Fruit fly (Drosophila melanogaster) whole organism, wandering third instar larva: Measurements from ENCODE around the gene Eaat2.

Experiments used
- CG32264 ChIP-seq: fragments of 200-800 bp; sonication (Bioruptor generic); optimal IDR thresholded peaks from 2 replicates; lab custom pipeline; 2016; ENCODE audit warnings: missing biosample characterization, missing genetic modification characterization
- CG9705 ChIP-seq: fragments of 200-800 bp; sonication (Bioruptor generic); optimal IDR thresholded peaks from 2 replicates; lab custom pipeline; 2018; ENCODE audit warnings: missing biosample characterization, mild to moderate bottlenecking, missing genetic modification characterization
- CrebA ChIP-seq: fragments of 200-800 bp; sonication (Bioruptor generic); optimal IDR thresholded peaks from 2 replicates; lab custom pipeline; 2016; ENCODE audit warnings: missing biosample characterization, mild to moderate bottlenecking, missing genetic modification characterization, borderline replicate concordance
- Dfd ChIP-seq: fragments of >200 bp; optimal IDR thresholded peaks from 2 replicates; lab custom pipeline; 2017; ENCODE audit warnings: missing biosample characterization, missing genetic modification characterization
- Dif ChIP-seq: fragments of 200-275, 200-300 bp; sonication (Bioruptor generic); optimal IDR thresholded peaks from 2 replicates; lab custom pipeline; 2018; ENCODE audit warnings: missing biosample characterization, missing genetic modification characterization; ENCODE audit not compliant: partially characterized antibody
- GATAd ChIP-seq: sonication (Bioruptor generic); optimal IDR thresholded peaks from 2 replicates; lab custom pipeline; 2016; ENCODE audit warnings: missing biosample characterization, missing genetic modification characterization
- HLH106 ChIP-seq: fragments of 200-800 bp; optimal IDR thresholded peaks from 3 replicates; lab custom pipeline; 2019; ENCODE audit warnings: missing biosample characterization, mild to moderate bottlenecking, missing genetic modification characterization, moderate library complexity
- Hnf4 ChIP-seq: fragments of 200-800 bp; sonication (Bioruptor generic); optimal IDR thresholded peaks from 2 replicates; lab custom pipeline; 2016; ENCODE audit warnings: missing biosample characterization, mild to moderate bottlenecking, missing genetic modification characterization
- Hr78 ChIP-seq: fragments of >200 bp; optimal IDR thresholded peaks from 2 replicates; lab custom pipeline; 2017; ENCODE audit warnings: missing biosample characterization, missing genetic modification characterization
- Hr83 ChIP-seq: fragments of 200-300 bp; sonication (Bioruptor generic); optimal IDR thresholded peaks from 2 replicates; lab custom pipeline; 2016; ENCODE audit warnings: missing biosample characterization, mild to moderate bottlenecking, missing genetic modification characterization, moderate library complexity; ENCODE audit not compliant: poor library complexity, severe bottlenecking
- Jra ChIP-seq: sonication (Bioruptor generic); optimal IDR thresholded peaks from 2 replicates; lab custom pipeline; 2016; ENCODE audit warnings: missing biosample characterization, missing genetic modification characterization
- Mio ChIP-seq: sonication (Bioruptor generic); optimal IDR thresholded peaks from 2 replicates; lab custom pipeline; 2016; ENCODE audit warnings: missing biosample characterization, missing genetic modification characterization
- Myc ChIP-seq: fragments of >200 bp; optimal IDR thresholded peaks from 2 replicates; lab custom pipeline; 2017
- OdsH ChIP-seq: fragments of 200-800 bp; sonication (Bioruptor generic); optimal IDR thresholded peaks from 2 replicates; lab custom pipeline; 2016; ENCODE audit warnings: missing biosample characterization, mild to moderate bottlenecking, missing genetic modification characterization
- Rel ChIP-seq, 2 experiments: fragments of 200-800 bp; sonication (Bioruptor generic) in 1 of 2; optimal IDR thresholded peaks; 2 replicates in 1 of 2; 3 replicates in 1 of 2; lab custom pipeline; 2016 to 2019; ENCODE audit warnings: mild to moderate bottlenecking in 2 of 2, missing biosample characterization in 2 of 2, missing genetic modification characterization in 2 of 2, moderate library complexity in 1 of 2
- Vsx2 ChIP-seq: fragments of 200-300, 225-300 bp; sonication (Bioruptor generic); optimal IDR thresholded peaks from 2 replicates; lab custom pipeline; 2018; ENCODE audit warnings: missing biosample characterization, missing genetic modification characterization; ENCODE audit not compliant: partially characterized antibody
- brk ChIP-seq: fragments of 200-800 bp; sonication (Bioruptor generic); optimal IDR thresholded peaks from 2 replicates; lab custom pipeline; 2016; ENCODE audit warnings: missing biosample characterization, mild to moderate bottlenecking, missing genetic modification characterization
- dl ChIP-seq, 2 experiments: fragments of 175-275, 200-275 bp in 1 of 2; fragments of 200-275 bp in 1 of 2; sonication (Bioruptor generic); optimal IDR thresholded peaks; lab custom pipeline; 2018; ENCODE audit warnings: mild to moderate bottlenecking in 2 of 2, missing biosample characterization in 2 of 2, missing genetic modification characterization in 2 of 2, moderate library complexity in 2 of 2; ENCODE audit not compliant: partially characterized antibody in 2 of 2, insufficient read depth in 1 of 2
- dmrt93B ChIP-seq: fragments of 200-800 bp; sonication (Bioruptor generic); optimal IDR thresholded peaks from 2 replicates; lab custom pipeline; 2018; ENCODE audit warnings: missing biosample characterization, mild to moderate bottlenecking, missing genetic modification characterization
- dsf ChIP-seq: sonication (Bioruptor generic); optimal IDR thresholded peaks from 2 replicates; lab custom pipeline; 2016; ENCODE audit warnings: missing biosample characterization, missing genetic modification characterization, borderline replicate concordance
- ey ChIP-seq: fragments of 200-800 bp; sonication (Bioruptor generic); optimal IDR thresholded peaks from 2 replicates; lab custom pipeline; 2016; ENCODE audit warnings: missing biosample characterization, missing genetic modification characterization
- foxo ChIP-seq, 2 experiments: fragments of 200-800 bp; sonication (Bioruptor generic); optimal IDR thresholded peaks; 2 replicates in 1 of 2; 3 replicates in 1 of 2; lab custom pipeline; 2016 to 2017; ENCODE audit warnings: missing biosample characterization in 2 of 2, missing genetic modification characterization in 2 of 2
- fru ChIP-seq: fragments of 200-800 bp; sonication (Bioruptor generic); optimal IDR thresholded peaks from 3 replicates; lab custom pipeline; 2016; ENCODE audit warnings: missing biosample characterization, mild to moderate bottlenecking, missing genetic modification characterization
- h ChIP-seq: fragments of 200-800 bp; sonication (Bioruptor generic); optimal IDR thresholded peaks from 3 replicates; lab custom pipeline; 2016; ENCODE audit warnings: missing biosample characterization, mild to moderate bottlenecking, missing genetic modification characterization
- jim ChIP-seq: fragments of 175-275, 200-325 bp; sonication (Bioruptor generic); optimal IDR thresholded peaks from 2 replicates; lab custom pipeline; 2016; ENCODE audit warnings: missing biosample characterization, mild to moderate bottlenecking, missing genetic modification characterization
- rgr ChIP-seq: fragments of 200-800 bp; sonication (Bioruptor generic); optimal IDR thresholded peaks from 3 replicates; lab custom pipeline; 2016; ENCODE audit warnings: missing biosample characterization, mild to moderate bottlenecking, missing genetic modification characterization
- sv ChIP-seq: fragments of 200-800 bp; sonication (Bioruptor generic); optimal IDR thresholded peaks from 3 replicates; lab custom pipeline; 2016; ENCODE audit warnings: missing biosample characterization, missing genetic modification characterization
- tai ChIP-seq: sonication (Bioruptor generic); optimal IDR thresholded peaks from 2 replicates; lab custom pipeline; 2016; ENCODE audit warnings: missing biosample characterization, missing genetic modification characterization
- usp ChIP-seq: fragments of >200 bp; optimal IDR thresholded peaks from 2 replicates; lab custom pipeline; 2017; ENCODE audit warnings: missing biosample characterization, missing genetic modification characterization
- woc ChIP-seq: sonication (Bioruptor generic); optimal IDR thresholded peaks from 2 replicates; lab custom pipeline; 2016; ENCODE audit warnings: missing biosample characterization, mild to moderate bottlenecking, missing genetic modification characterization

The Eaat2 gene

dm6 chr2L:744295-744694 lies at the start of gene Eaat2:
TSS of gene Eaat2 (minus strand) at chr2L:744395.
- TF ChIP-seq Jra (GFP tag; lab: Kevin White, UChicago) (no peak), Myc (lab: Kevin White, UChicago) (no peak), jim (no peak), CrebA (GFP tag; lab: Kevin White, UChicago) (no peak), CG9705 (GFP tag; lab: Kevin White, UChicago) (no peak), rgr (GFP tag; lab: Kevin White, UChicago) (no peak), dmrt93B (GFP tag; lab: Kevin White, UChicago) (no peak), HLH106 (no peak), h (GFP tag; lab: Kevin White, UChicago) (no peak), Mio (GFP tag; lab: Kevin White, UChicago) (no peak), usp (no peak), CG32264 (GFP tag; lab: Kevin White, UChicago) (no peak), sv (GFP tag; lab: Kevin White, UChicago) (no peak), dsf (GFP tag; lab: Kevin White, UChicago) (no peak)

dm6 chr2L:790698-791097 lies 46.5 kb upstream of the Eaat2 start, which contains the start of gene Pkg21D:
TSS of gene Pkg21D (minus strand) at chr2L:790798.
- TF ChIP-seq usp (no peak), woc (GFP tag; lab: Kevin White, UChicago) (no peak), Jra (GFP tag; lab: Kevin White, UChicago) (no peak), Dif (GFP tag; lab: Kevin White, UChicago) (no peak), fru (no peak), Myc (lab: Kevin White, UChicago) (no peak)

DNA sequence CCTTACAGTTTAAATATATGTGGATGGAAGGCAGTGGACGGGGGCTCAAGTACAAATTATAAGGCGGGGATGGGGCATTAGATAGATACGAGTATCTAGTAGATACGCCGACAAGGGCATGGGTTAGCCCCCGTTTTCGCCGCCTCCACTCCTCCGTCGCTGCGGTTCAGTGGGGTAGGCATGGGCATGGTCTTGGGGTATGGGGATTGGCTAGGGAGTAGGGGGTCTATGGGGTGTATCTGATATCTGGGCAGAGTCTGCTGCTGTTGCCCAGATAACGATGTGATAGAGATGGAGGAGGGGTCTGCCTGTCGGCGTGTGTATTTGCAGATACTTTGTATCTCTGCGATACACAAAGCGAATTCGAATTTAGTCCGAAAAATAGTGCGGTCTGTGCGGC lies 45.8 kb upstream of the Eaat2 start:
- TF ChIP-seq foxo (GFP tag; optimal IDR thresholded peaks at IDR 0.05; lab: Kevin White, UChicago) (no peak), brk (no peak), Dfd (GFP tag; lab: Kevin White, UChicago) (no peak), Rel (GFP tag; optimal IDR thresholded peaks at IDR 0.05; lab: Kevin White, UChicago) (no peak), Rel (tag; optimal IDR thresholded peaks at IDR 0.05; lab: Kevin White, UChicago) (no peak), Hr83 (GFP tag; lab: Kevin White, UChicago) (no peak), fru (no peak), HLH106 (no peak)

DNA sequence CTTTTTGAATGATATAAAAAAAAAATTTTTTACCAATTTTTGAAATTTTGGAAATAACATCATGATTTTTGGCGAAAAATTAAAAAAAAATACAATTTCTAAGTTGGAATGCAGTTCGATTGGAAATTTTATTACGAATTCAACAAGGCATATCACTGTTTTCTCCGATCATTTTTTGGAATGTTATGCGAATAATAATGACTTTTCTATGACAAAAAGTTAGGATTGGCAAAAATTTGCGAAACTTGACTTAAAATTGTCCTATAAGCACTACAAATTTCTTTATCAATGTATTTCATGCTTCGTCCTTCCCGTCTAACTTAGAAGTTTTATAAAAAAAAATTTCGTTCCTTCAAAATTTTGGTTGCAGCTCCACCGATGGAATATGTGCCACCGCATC lies 39.8 kb upstream of the Eaat2 start, which contains the start of gene CG3544:
Gene CG3544, plus strand, starts transcription at position 301 of the 400 bp plus-strand sequence.
- no peak for TF ChIP-seq Myc (lab: Kevin White, UChicago)

DNA sequence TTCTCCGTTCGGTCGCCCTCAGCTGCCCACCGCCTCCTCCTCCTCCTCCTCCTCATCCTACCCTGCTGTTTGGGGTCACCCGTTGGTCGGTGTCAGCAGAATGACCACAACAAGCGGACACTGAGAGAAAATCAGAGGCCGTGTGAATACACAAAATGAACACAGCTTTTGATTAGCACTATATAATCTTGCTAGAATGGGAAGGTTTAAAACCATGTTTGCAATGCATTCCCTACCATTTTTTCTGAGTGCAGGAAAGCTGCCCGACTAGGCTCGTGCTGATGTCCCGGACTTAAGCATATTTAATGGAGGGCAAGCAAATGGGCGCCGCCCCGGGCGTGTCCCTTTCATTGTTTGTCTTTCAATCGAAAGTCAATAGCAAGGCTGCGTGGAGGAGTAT lies 36.7 kb upstream of the Eaat2 start:
- TF ChIP-seq dsf (GFP tag; lab: Kevin White, UChicago) (no peak), Hr83 (GFP tag; lab: Kevin White, UChicago) (no peak), CG32264 (GFP tag; lab: Kevin White, UChicago) (no peak), CG9705 (GFP tag; lab: Kevin White, UChicago) (no peak), Rel (GFP tag; optimal IDR thresholded peaks at IDR 0.05; lab: Kevin White, UChicago) (no peak), Rel (tag; optimal IDR thresholded peaks at IDR 0.05; lab: Kevin White, UChicago) (no peak), Hnf4 (GFP tag; lab: Kevin White, UChicago) (no peak), tai (GFP tag; lab: Kevin White, UChicago) (no peak), rgr (GFP tag; lab: Kevin White, UChicago) (no peak), Vsx2 (no peak), usp (no peak)

- TF ChIP-seq Hr78 (GFP tag; lab: Kevin White, UChicago) (no peak), foxo (GFP tag; optimal IDR thresholded peaks at IDR 0.05; lab: Kevin White, UChicago) (no peak), HLH106 (no peak), GATAd (GFP tag; lab: Kevin White, UChicago) (no peak), Dfd (GFP tag; lab: Kevin White, UChicago) (no peak), OdsH (GFP tag; lab: Kevin White, UChicago) (no peak), woc (GFP tag; lab: Kevin White, UChicago) (no peak), Mio (GFP tag; lab: Kevin White, UChicago) (no peak), dmrt93B (GFP tag; lab: Kevin White, UChicago) (no peak), ey (GFP tag; lab: Kevin White, UChicago) (no peak), fru (no peak), dl (GFP tag; optimal IDR thresholded peaks at IDR 0.05; lab: Kevin White, UChicago; ENCODE audit: insufficient read depth in 1 of 2, partially characterized antibody in 2 of 2) (no peak), h (GFP tag; lab: Kevin White, UChicago) (no peak), tai (GFP tag; lab: Kevin White, UChicago) (no peak), jim (no peak), Dif (GFP tag; lab: Kevin White, UChicago) (no peak), Rel (GFP tag; optimal IDR thresholded peaks at IDR 0.05; lab: Kevin White, UChicago) (no peak), Rel (tag; optimal IDR thresholded peaks at IDR 0.05; lab: Kevin White, UChicago) (no peak), sv (GFP tag; lab: Kevin White, UChicago) (no peak)
Observed at dm6 chr2L:780182-780581, 36.0 kb upstream of the Eaat2 start, which contains the start of gene Gr21a. TSS of gene Gr21a (plus strand) at chr2L:780482.
